Worm (Caenorhabditis elegans) whole organism, mixed stage, embryonic: ENCODE results near the gene nspc-4.

ENCODE experiments used
- blmp-1 ChIP-seq: fragments of 150-350 bp; optimal IDR thresholded peaks from 2 replicates; lab custom pipeline; 2014; ENCODE audit warnings: missing biosample characterization, missing genetic modification characterization
- ceh-39 ChIP-seq: fragments of 150-350 bp; optimal IDR thresholded peaks from 2 replicates; lab custom pipeline; 2014; ENCODE audit warnings: missing biosample characterization, missing genetic modification characterization
- elt-3 ChIP-seq: fragments of 150-350 bp; optimal IDR thresholded peaks from 2 replicates; lab custom pipeline; 2014; ENCODE audit warnings: missing biosample characterization, missing genetic modification characterization
- pha-4 ChIP-seq: fragments of 150-350 bp; optimal IDR thresholded peaks from 2 replicates; lab custom pipeline; 2018; ENCODE audit warnings: missing biosample characterization, missing genetic modification reagents, missing genetic modification characterization
- zip-8 ChIP-seq: fragments of 150-350 bp; optimal IDR thresholded peaks from 2 replicates; lab custom pipeline; 2014; ENCODE audit warnings: missing biosample characterization, missing genetic modification characterization
- ztf-11 ChIP-seq: fragments of 150-350 bp; optimal IDR thresholded peaks from 2 replicates; lab custom pipeline; 2014; ENCODE audit warnings: missing biosample characterization, missing genetic modification characterization

DNA sequence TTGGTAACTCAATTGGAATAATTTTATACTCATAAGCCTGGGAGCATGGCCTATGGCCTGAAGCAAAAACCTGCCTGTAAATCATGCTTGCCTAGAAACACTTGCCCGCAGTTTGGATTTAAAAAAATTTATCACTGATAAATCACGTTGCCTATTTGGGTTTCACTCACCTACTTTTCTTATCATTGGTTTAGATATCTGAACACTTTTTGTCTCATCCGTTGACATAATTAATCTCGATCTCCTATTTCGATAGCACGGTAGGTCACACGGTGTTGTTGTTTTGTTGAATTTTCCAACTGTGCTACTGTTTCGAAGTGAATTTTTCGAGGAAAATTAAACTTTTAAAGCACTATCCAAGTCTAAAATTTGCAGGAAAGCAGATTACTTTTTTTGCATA lies 31.1 kb downstream of the nspc-4 start:
- no peak for TF ChIP-seq blmp-1 (tag; lab: Kevin White, UChicago)
- no peak for TF ChIP-seq zip-8
- TF ChIP-seq ztf-11 (tag; lab: Kevin White, UChicago): no peak
- no peak for TF ChIP-seq pha-4 (tag; lab: Kevin White, UChicago)
- TF ChIP-seq elt-3: no peak
- no peak for TF ChIP-seq ceh-39 (tag; lab: Kevin White, UChicago)
